Worm (Caenorhabditis elegans): Measurements from ENCODE around the gene tag-52.

DNA sequence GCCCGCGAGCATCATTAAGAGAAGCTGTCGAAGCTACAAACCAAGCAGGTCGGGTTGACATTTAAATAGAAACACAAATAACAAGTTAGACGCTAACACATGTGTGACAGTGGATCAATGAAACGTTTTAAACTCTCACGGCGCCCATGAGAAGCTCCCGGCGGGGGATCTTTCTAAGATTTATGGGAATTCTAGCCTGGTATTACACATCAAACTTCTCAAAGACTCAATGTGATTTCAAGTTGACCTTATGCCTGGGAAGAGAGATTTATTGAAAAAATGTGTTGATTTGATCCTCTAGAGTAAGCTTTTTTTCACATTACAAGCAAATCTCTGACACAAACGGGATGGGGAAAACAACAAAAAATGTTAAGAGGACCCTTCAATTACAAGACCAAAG, 31.4 kb upstream of the tag-52 start:
- TF ChIP-seq flt-1 (GFP tag; IDR thresholded peaks at IDR 0.05), result no peak
- TF ChIP-seq tab-1 (GFP tag; IDR thresholded peaks at IDR 0.05), result no peak
